Worm (Caenorhabditis elegans) whole organism, L4 larva: ENCODE data around the gene csa-1.

Experiments
- F10B5.3 ChIP-seq: sonication (generic microtip); optimal IDR thresholded peaks from 2 replicates; lab custom pipeline; 2016; ENCODE audit warnings: mild to moderate bottlenecking, missing genetic modification characterization, missing compliant biosample characterization
- F37D6.2 ChIP-seq: sonication (generic microtip); optimal IDR thresholded peaks from 2 replicates; lab custom pipeline; 2016; ENCODE audit warnings: mild to moderate bottlenecking, missing genetic modification characterization, missing compliant biosample characterization
- Y48G9A.11 ChIP-seq: fragments of 200-800 bp; sonication (Bioruptor generic); IDR thresholded peaks from 2 replicates; pipeline ENCODE4 v1.3.6; 2022; ENCODE audit warnings: missing genetic modification reagents, missing genetic modification characterization, missing compliant biosample characterization
- aha-1 ChIP-seq: fragments of 150-350 bp; peaks from one replicate; lab custom pipeline; 2014; ENCODE audit warnings: missing biosample characterization, missing genetic modification characterization
- ceh-44 ChIP-seq: fragments of 200-800 bp; sonication (Bioruptor generic); IDR thresholded peaks from 2 replicates; pipeline ENCODE4 v1.3.6; 2022; ENCODE audit warnings: missing genetic modification reagents, missing genetic modification characterization, missing compliant biosample characterization
- ceh-62 ChIP-seq: sonication (generic microtip); optimal IDR thresholded peaks from 2 replicates; lab custom pipeline; 2017; ENCODE audit warnings: missing biosample characterization, missing genetic modification characterization
- ceh-82 ChIP-seq: sonication (generic microtip); optimal IDR thresholded peaks from 2 replicates; lab custom pipeline; 2017; ENCODE audit warnings: missing biosample characterization, missing genetic modification characterization
- ces-1 ChIP-seq: fragments of 150-350 bp; sonication (generic microtip); optimal IDR thresholded peaks from 4 replicates; lab custom pipeline; 2014; ENCODE audit warnings: missing biosample characterization, missing genetic modification reagents, missing genetic modification characterization
- ctbp-1 ChIP-seq: fragments of 200-800 bp; sonication (Bioruptor generic); IDR thresholded peaks from 2 replicates; pipeline ENCODE4 v1.3.6; 2022; ENCODE audit warnings: missing genetic modification reagents, missing genetic modification characterization, missing compliant biosample characterization
- daf-16 ChIP-seq, 3 experiments: sonication (generic microtip); optimal IDR thresholded peaks; 2 replicates each; lab custom pipeline; 2016 to 2017; ENCODE audit warnings: missing genetic modification characterization in 3 of 3, missing genetic modification reagents in 3 of 3, mild to moderate bottlenecking in 2 of 3, missing compliant biosample characterization in 2 of 3, missing biosample characterization in 1 of 3, moderate library complexity in 1 of 3
- dpl-1 ChIP-seq: fragments of 150-350 bp; optimal IDR thresholded peaks from 2 replicates; lab custom pipeline; 2014; ENCODE audit warnings: missing biosample characterization, missing genetic modification reagents, missing genetic modification characterization
- egl-43 ChIP-seq: fragments of 200-800 bp; sonication (Bioruptor generic); IDR thresholded peaks from 2 replicates; pipeline ENCODE4 v1.3.6; 2022; ENCODE audit warnings: missing genetic modification reagents, missing genetic modification characterization, missing compliant biosample characterization
- fkh-10 ChIP-seq: fragments of 150-350 bp; optimal IDR thresholded peaks from 2 replicates; lab custom pipeline; 2014; ENCODE audit warnings: missing biosample characterization, missing genetic modification reagents, missing genetic modification characterization
- hif-1 ChIP-seq, 2 experiments: sonication (generic microtip); optimal IDR thresholded peaks; 2 replicates each; lab custom pipeline; 2016 to 2017; ENCODE audit warnings: missing compliant biosample characterization in 2 of 2, missing genetic modification characterization in 2 of 2, missing genetic modification reagents in 2 of 2, missing genotype in 2 of 2, mild to moderate bottlenecking in 1 of 2
- hlh-11 ChIP-seq: fragments of 200-800 bp; sonication (Bioruptor generic); optimal IDR thresholded peaks from 2 replicates; lab custom pipeline; 2018; ENCODE audit warnings: mild to moderate bottlenecking, missing genetic modification characterization, missing compliant biosample characterization
- hlh-30 ChIP-seq: sonication (generic microtip); optimal IDR thresholded peaks from 2 replicates; lab custom pipeline; 2017; ENCODE audit warnings: antibody characterized with exemption, mild to moderate bottlenecking, missing genetic modification characterization, missing compliant biosample characterization; ENCODE audit not compliant: insufficient read depth
- lin-15B ChIP-seq: fragments of 150-350 bp; sonication (generic microtip); optimal IDR thresholded peaks from 3 replicates; lab custom pipeline; 2014; ENCODE audit warnings: missing biosample characterization, missing genetic modification characterization
- lin-38 ChIP-seq: fragments of 200-800 bp; sonication (Bioruptor generic); IDR thresholded peaks from 2 replicates; pipeline ENCODE4 v1.3.6; 2022; ENCODE audit warnings: missing genetic modification reagents, missing genetic modification characterization, missing compliant biosample characterization
- lin-39 ChIP-seq: fragments of 150-350 bp; optimal IDR thresholded peaks from 2 replicates; lab custom pipeline; 2014; ENCODE audit warnings: missing biosample characterization, missing genetic modification reagents, missing genetic modification characterization
- lsy-2 ChIP-seq, 2 experiments: fragments of 150-350 bp in 1 of 2; sonication (generic microtip) in 1 of 2; optimal IDR thresholded peaks; 2 replicates each; lab custom pipeline; 2014 to 2017; ENCODE audit warnings: missing biosample characterization in 2 of 2, missing genetic modification characterization in 2 of 2
- mdl-1 ChIP-seq, 2 experiments: fragments of 150-350 bp in 1 of 2; sonication (generic microtip) in 1 of 2; optimal IDR thresholded peaks; 2 replicates each; lab custom pipeline; 2014 to 2017; ENCODE audit warnings: missing biosample characterization in 2 of 2, missing genetic modification characterization in 2 of 2
- mep-1 ChIP-seq: fragments of 150-350 bp; sonication (generic microtip); optimal IDR thresholded peaks from 3 replicates; lab custom pipeline; 2014; ENCODE audit warnings: missing biosample characterization, missing genetic modification characterization
- mes-2 ChIP-seq: sonication (generic microtip); optimal IDR thresholded peaks from 2 replicates; lab custom pipeline; 2016; ENCODE audit warnings: missing genotype, mild to moderate bottlenecking, missing genetic modification characterization, missing compliant biosample characterization; ENCODE audit not compliant: poor library complexity, severe bottlenecking
- mxl-3 ChIP-seq: fragments of 200-800 bp; sonication (Bioruptor generic); optimal IDR thresholded peaks from 2 replicates; lab custom pipeline; 2018; ENCODE audit warnings: mild to moderate bottlenecking, missing genetic modification characterization, missing compliant biosample characterization
- pha-4 ChIP-seq, 2 experiments: fragments of 150-350 bp in 1 of 2; fragments of 200-800 bp in 1 of 2; sonication (Bioruptor generic) in 1 of 2; IDR thresholded peaks in 1 of 2; optimal IDR thresholded peaks in 1 of 2; 2 replicates each; pipeline versions ENCODE4 v1.3.6 to Lab custom; 2014 to 2022; ENCODE audit warnings: missing genetic modification characterization in 2 of 2, missing genetic modification reagents in 2 of 2, missing biosample characterization in 1 of 2, missing compliant biosample characterization in 1 of 2
- rbr-2 ChIP-seq: sonication (generic microtip); optimal IDR thresholded peaks from 2 replicates; lab custom pipeline; 2016; ENCODE audit warnings: missing genotype, missing genetic modification characterization, missing compliant biosample characterization
- unc-62 ChIP-seq, 3 experiments: fragments of 150-350 bp in 1 of 3; sonication (generic microtip); optimal IDR thresholded peaks in 2 of 3; peaks in 1 of 3; 1 replicate in 1 of 3; 2 replicates in 2 of 3; lab custom pipeline; 2014 to 2017; ENCODE audit warnings: missing biosample characterization in 3 of 3, missing genetic modification characterization in 3 of 3, missing genetic modification reagents in 3 of 3, missing genotype in 1 of 3
- zfp-3 ChIP-seq: fragments of 200-800 bp; sonication (Bioruptor generic); conservative IDR thresholded peaks from 2 replicates; pipeline ENCODE4 v1.3.6; 2022; ENCODE audit warnings: missing genetic modification reagents, missing genetic modification characterization, missing compliant biosample characterization
- ztf-11 ChIP-seq: fragments of 150-350 bp; optimal IDR thresholded peaks from 2 replicates; lab custom pipeline; 2014; ENCODE audit warnings: missing biosample characterization, missing genetic modification characterization
- ztf-7 ChIP-seq: fragments of 150-350 bp; optimal IDR thresholded peaks from 2 replicates; lab custom pipeline; 2014; ENCODE audit warnings: missing biosample characterization, missing genetic modification characterization

csa-1 gene

ce11 chrII:9322870-9323349 lies 3.4 kb upstream of the csa-1 start, which contains the start of gene rab-39:
TSS of gene rab-39 (minus strand) at chrII:9322920.
- TF ChIP-seq lin-39 (tag; lab: Kevin White, UChicago) (no peak), daf-16 (GFP tag; optimal IDR thresholded peaks at IDR 0.05; lab: Kevin White, UChicago) (no peak), daf-16 (tag; optimal IDR thresholded peaks at IDR 0.05; lab: Kevin White, UChicago) (no peak), hlh-30 (peak; percentile 82), mep-1 (tag; lab: Kevin White, UChicago) (peak; percentile 32), hlh-11 (tag; lab: Kevin White, UChicago) (peak; percentile 53), fkh-10 (GFP tag; lab: Kevin White, UChicago) (no peak), dpl-1 (GFP tag; lab: Kevin White, UChicago) (peak; percentile 26), mes-2 (peak; percentile 57), zfp-3 (GFP tag; lab: Robert Waterston, UW) (no peak), lin-38 (GFP tag; lab: Robert Waterston, UW) (no peak), hif-1 (tag; optimal IDR thresholded peaks at IDR 0.05; lab: Kevin White, UChicago) (peak in 1 of 2 experiments; percentile 27), Y48G9A.11 (GFP tag; lab: Robert Waterston, UW) (no peak), mdl-1 (tag; optimal IDR thresholded peaks at IDR 0.05; lab: Kevin White, UChicago) (no peak), rbr-2 (tag; lab: Kevin White, UChicago) (peak; percentile 16), ces-1 (peak; percentile 2), lsy-2 (tag; optimal IDR thresholded peaks at IDR 0.05; lab: Kevin White, UChicago) (peak in 1 of 2 experiments; percentile 69)
- TF ChIP-seq, all 104 proteins: peak for 9

ce11 chrII:9316801-9317200 lies 2.7 kb downstream of the csa-1 start:
- TF ChIP-seq mep-1 (tag; lab: Kevin White, UChicago) (no peak), ceh-62 (no peak), F37D6.2 (no peak), lin-15B (tag; lab: Kevin White, UChicago) (no peak), aha-1 (tag; lab: Kevin White, UChicago) (peak; percentile 85), egl-43 (GFP tag; lab: Robert Waterston, UW) (no peak)

- TF ChIP-seq unc-62 (GFP tag; optimal IDR thresholded peaks at IDR 0.05 in 1 of 2; lab: Kevin White, UChicago) (peak in 1 of 2 experiments; percentile 97), unc-62 (tag; optimal IDR thresholded peaks at IDR 0.05; lab: Kevin White, UChicago) (no peak), hlh-30 (peak; percentile 6), ztf-7 (no peak), pha-4 (GFP tag; IDR thresholded peaks at IDR 0.05; lab: Robert Waterston, UW) (no peak), pha-4 (tag; optimal IDR thresholded peaks at IDR 0.05; lab: Kevin White, UChicago) (no peak), mxl-3 (no peak), ceh-44 (GFP tag; lab: Robert Waterston, UW) (no peak)
These were observed 3.8 kb downstream of the csa-1 start for ce11 chrII:9315692-9316091.

ce11 chrII:9314733-9315132 lies 4.8 kb downstream of the csa-1 start:
- peak; percentile 9 for TF ChIP-seq aha-1 (tag; lab: Kevin White, UChicago)
- no peak for TF ChIP-seq ztf-11 (tag; lab: Kevin White, UChicago)

ce11 chrII:9313335-9313734 lies 6.2 kb downstream of the csa-1 start:
- TF ChIP-seq fkh-10 (GFP tag; lab: Kevin White, UChicago) (no peak), ctbp-1 (GFP tag; lab: Robert Waterston, UW) (0 out of 2 replicates have a peak, but pooled peaks have one; percentile 12)

- no peak for TF ChIP-seq F37D6.2
- TF ChIP-seq fkh-10 (GFP tag; lab: Kevin White, UChicago): peak; percentile 89
- TF ChIP-seq ceh-82 (tag; lab: Kevin White, UChicago): no peak
- TF ChIP-seq F10B5.3 (tag; lab: Kevin White, UChicago): no peak
- peak; percentile 40 for TF ChIP-seq ces-1
- peak; percentile 43; the same call in 1 of the 2 replicates for TF ChIP-seq ctbp-1 (GFP tag; lab: Robert Waterston, UW)
These were observed 7.8 kb downstream of the csa-1 start for ce11 chrII:9311702-9312101.
